Worm (Caenorhabditis elegans) whole organism, L2 larva: ENCODE measurements around the gene ttr-25.

Experiments
- fos-1 ChIP-seq: fragments of 150-350 bp; optimal IDR thresholded peaks from 2 replicates; lab custom pipeline; 2014; ENCODE audit warnings: missing biosample characterization, missing genetic modification characterization
- mdl-1 ChIP-seq, 2 experiments: fragments of 150-350 bp in 1 of 2; sonication (generic microtip) in 1 of 2; optimal IDR thresholded peaks; 2 replicates each; lab custom pipeline; 2017; ENCODE audit warnings: missing biosample characterization in 2 of 2, missing genetic modification characterization in 2 of 2
- nhr-11 ChIP-seq: fragments of 150-350 bp; optimal IDR thresholded peaks from 2 replicates; lab custom pipeline; 2014; ENCODE audit warnings: missing biosample characterization, missing genetic modification characterization
- nhr-12 ChIP-seq: fragments of 150-350 bp; optimal IDR thresholded peaks from 2 replicates; lab custom pipeline; 2014; ENCODE audit warnings: missing biosample characterization, missing genetic modification characterization
- skn-1 ChIP-seq: sonication (generic microtip); optimal IDR thresholded peaks from 2 replicates; lab custom pipeline; 2017; ENCODE audit warnings: missing biosample characterization, missing genetic modification characterization
- unc-62 ChIP-seq: fragments of 150-350 bp; optimal IDR thresholded peaks from 2 replicates; lab custom pipeline; 2014; ENCODE audit warnings: missing biosample characterization, missing genetic modification reagents, missing genetic modification characterization
- ztf-11 ChIP-seq: sonication (generic microtip); optimal IDR thresholded peaks from 2 replicates; lab custom pipeline; 2017; ENCODE audit warnings: missing biosample characterization, missing genetic modification characterization

DNA sequence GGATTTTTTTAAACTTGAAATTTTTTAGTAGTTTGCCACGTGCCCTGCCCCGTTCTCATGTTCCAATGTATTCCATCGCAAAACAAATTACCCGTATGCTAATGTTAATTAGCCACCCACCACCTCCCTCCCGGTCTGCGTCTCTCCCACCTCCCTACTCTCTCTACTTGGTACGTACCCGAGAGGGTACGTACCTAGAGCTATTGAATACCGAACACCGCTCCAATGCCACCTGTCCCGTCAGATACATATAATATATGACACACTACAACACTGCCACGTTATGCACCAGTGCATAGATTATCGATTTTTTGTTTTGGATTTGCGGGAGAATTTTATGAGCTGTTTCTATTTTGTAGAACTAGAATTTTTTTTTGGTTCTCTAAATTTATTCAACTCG is 33.1 kb downstream of the ttr-25 start:
- TF ChIP-seq mdl-1 (tag; optimal IDR thresholded peaks at IDR 0.05; lab: Kevin White, UChicago) (no peak), unc-62 (no peak), ztf-11 (no peak), fos-1 (no peak), nhr-11 (tag; lab: Kevin White, UChicago) (no peak), nhr-12 (tag; lab: Kevin White, UChicago) (no peak), skn-1 (no peak)
